Worm (Caenorhabditis elegans) whole organism, L3 larva: ENCODE results near the gene F46F2.5.

ENCODE experiments used
- ama-1 ChIP-seq: fragments of 150-350 bp; optimal IDR thresholded peaks from 2 replicates; lab custom pipeline; 2018
- nhr-25 ChIP-seq: sonication (generic microtip); optimal IDR thresholded peaks from 2 replicates; lab custom pipeline; 2017; ENCODE audit warnings: missing biosample characterization, missing genetic modification characterization
- nhr-28 ChIP-seq: fragments of 150-350 bp; optimal IDR thresholded peaks from 2 replicates; lab custom pipeline; 2014; ENCODE audit warnings: missing biosample characterization, missing genetic modification characterization
- ztf-11 ChIP-seq: fragments of 150-350 bp; optimal IDR thresholded peaks from 2 replicates; lab custom pipeline; 2014; ENCODE audit warnings: missing biosample characterization, missing genetic modification characterization

- TF ChIP-seq ama-1 (no peak), nhr-28 (no peak), nhr-25 (tag; lab: Kevin White, UChicago) (no peak), ztf-11 (tag; lab: Kevin White, UChicago) (no peak)
Observed at ce11 chrX:15262875-15263274, 352 bp downstream of the F46F2.5 start.
